Worm (Caenorhabditis elegans): ENCODE results near the gene ced-6.

The ced-6 gene

DNA sequence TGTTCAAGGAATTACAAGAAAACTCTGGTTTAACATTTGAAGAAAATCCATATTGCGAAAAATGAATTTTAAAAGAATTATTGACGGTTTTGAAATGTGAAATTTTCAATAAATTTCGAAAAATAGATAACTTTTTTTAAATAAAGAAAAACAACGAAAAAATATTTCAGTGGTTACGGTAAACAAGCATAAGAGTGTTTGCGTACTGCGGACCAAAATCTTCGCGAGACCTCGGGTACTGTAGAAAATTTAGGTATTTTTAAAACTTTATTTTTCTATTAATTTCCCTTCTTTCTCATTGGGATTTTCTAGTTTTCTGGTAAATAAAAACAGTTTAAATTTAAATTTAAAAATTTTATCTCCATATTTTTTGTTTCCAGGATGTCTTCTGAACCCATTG is 8.5 kb downstream of the ced-6 start, which contains the start of gene xnd-1:
xnd-1 (plus strand) TSS at position 381 of the 400 bp plus-strand sequence.
- TF ChIP-seq Y55F3AM.14 (GFP tag; optimal IDR thresholded peaks at IDR 0.05), result no peak
- no peak for TF ChIP-seq nhr-129 (tag; optimal IDR thresholded peaks at IDR 0.05)
- no peak for TF ChIP-seq nhr-11 (tag; optimal IDR thresholded peaks at IDR 0.05)
- TF ChIP-seq aly-2 (tag; optimal IDR thresholded peaks at IDR 0.05), result no peak
- TF ChIP-seq sma-3 (GFP tag; optimal IDR thresholded peaks at IDR 0.05), result no peak
- no peak for TF ChIP-seq nhr-12 (tag; optimal IDR thresholded peaks at IDR 0.05)
- no peak for TF ChIP-seq lin-13 (GFP tag; optimal IDR thresholded peaks at IDR 0.05)
- no peak for TF ChIP-seq ama-1 (optimal IDR thresholded peaks at IDR 0.05)
- TF ChIP-seq elt-1 (tag; optimal IDR thresholded peaks at IDR 0.05), result no peak
- TF ChIP-seq nhr-237 (tag; optimal IDR thresholded peaks at IDR 0.05), result no peak
- TF ChIP-seq sma-9 (GFP tag; optimal IDR thresholded peaks at IDR 0.05), result no peak
- no peak for TF ChIP-seq sma-9 (tag; optimal IDR thresholded peaks at IDR 0.05)
- no peak for TF ChIP-seq sem-4 (tag; optimal IDR thresholded peaks at IDR 0.05)
- no peak for TF ChIP-seq ZK546.5 (tag; optimal IDR thresholded peaks at IDR 0.05)
- no peak for TF ChIP-seq peb-1 (tag; optimal IDR thresholded peaks at IDR 0.05)
- TF ChIP-seq mbf-1 (tag; optimal IDR thresholded peaks at IDR 0.05), result no peak
- no peak for TF ChIP-seq nhr-21 (tag; optimal IDR thresholded peaks at IDR 0.05)
- TF ChIP-seq mdl-1 (tag; optimal IDR thresholded peaks at IDR 0.05), result no peak
- TF ChIP-seq R02D3.7 (tag; optimal IDR thresholded peaks at IDR 0.05), result no peak
- TF ChIP-seq zag-1 (tag; optimal IDR thresholded peaks at IDR 0.05), result no peak

DNA sequence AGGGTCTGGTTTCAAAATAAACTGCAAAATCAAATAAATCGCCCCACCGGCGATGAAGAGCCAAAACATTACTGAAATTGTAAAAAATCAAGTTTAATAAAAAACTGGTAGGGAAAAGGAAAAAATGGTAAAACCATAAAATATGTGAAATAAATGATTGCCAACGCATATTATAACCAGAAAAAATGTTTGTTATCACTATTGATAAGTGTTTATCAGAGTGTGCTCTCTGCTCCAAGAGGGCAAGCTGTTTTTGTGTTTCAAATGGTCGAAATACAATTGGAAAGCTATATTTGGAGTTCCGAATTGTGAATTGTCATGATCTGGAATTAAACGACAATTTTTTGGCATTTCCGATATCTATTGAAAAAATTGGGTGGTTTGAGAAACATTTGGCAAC is 14.7 kb downstream of the ced-6 start, which contains the start of gene C05D2.8:
C05D2.8 (minus strand) TSS at position 71 of the 400 bp plus-strand sequence.
- TF ChIP-seq sem-4 (tag; optimal IDR thresholded peaks at IDR 0.05), result no peak
- TF ChIP-seq fos-1 (tag; optimal IDR thresholded peaks at IDR 0.05), result peak; percentile 69
- TF ChIP-seq crh-2 (tag; optimal IDR thresholded peaks at IDR 0.05), result peak; percentile 6

DNA sequence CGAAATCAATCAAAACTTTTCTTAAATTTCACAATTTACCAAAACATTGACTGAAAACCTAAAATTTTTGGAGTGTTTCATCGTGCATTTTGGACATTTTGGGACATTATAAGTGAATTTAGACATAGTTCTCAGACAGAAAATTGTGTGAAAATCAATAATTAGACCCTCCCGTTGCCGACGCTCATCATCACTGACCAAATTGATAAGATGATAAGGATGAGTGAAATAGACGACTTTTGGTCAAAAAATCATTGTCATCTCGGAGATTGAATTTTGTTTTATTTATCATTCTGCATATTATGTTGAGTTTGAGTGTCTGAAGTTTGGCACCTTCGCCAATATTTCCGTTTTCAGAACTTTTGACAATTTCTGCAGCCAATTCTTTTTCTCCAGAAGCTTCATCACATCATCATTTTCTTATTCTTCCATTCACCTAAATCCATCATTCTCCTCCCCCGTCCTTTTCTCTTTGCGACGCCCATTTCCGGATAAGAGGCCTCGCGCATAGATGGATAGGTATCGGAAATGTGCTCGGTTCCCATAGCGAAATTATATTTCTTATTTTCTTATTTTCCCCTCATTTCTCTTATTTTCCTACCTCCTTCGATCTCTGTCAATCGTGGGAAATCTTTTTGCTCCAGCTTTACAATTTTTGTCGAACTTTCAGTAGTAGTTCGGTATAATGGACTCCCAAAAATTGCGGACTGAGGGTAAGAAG is 16.2 kb downstream of the ced-6 start, which contains the start of gene bas-1:
bas-1 (plus strand) TSS at position 671 of the 721 bp plus-strand sequence.
- TF ChIP-seq nhr-10 (tag; optimal IDR thresholded peaks at IDR 0.05) (no peak), fos-1 (tag; optimal IDR thresholded peaks at IDR 0.05) (peak; percentile 53), nhr-12 (tag; optimal IDR thresholded peaks at IDR 0.05) (no peak)

ce11 chrIII:5614648-5615047 is 19.1 kb downstream of the ced-6 start, which contains the start of gene basl-1:
Gene basl-1, plus strand, starts transcription at chrIII:5614948.
- TF ChIP-seq unc-55 (GFP tag; optimal IDR thresholded peaks at IDR 0.05) (no peak), lin-11 (tag; optimal IDR thresholded peaks at IDR 0.05) (no peak), R02D3.7 (tag; optimal IDR thresholded peaks at IDR 0.05) (no peak), C34F6.9 (tag; optimal IDR thresholded peaks at IDR 0.05) (no peak), crh-2 (tag; optimal IDR thresholded peaks at IDR 0.05) (no peak), mdl-1 (tag; optimal IDR thresholded peaks at IDR 0.05) (no peak)

ce11 chrIII:5615675-5616074 is 20.1 kb downstream of the ced-6 start:
- TF ChIP-seq lin-11 (tag; optimal IDR thresholded peaks at IDR 0.05), result no peak
- no peak for TF ChIP-seq lin-39 (tag; optimal IDR thresholded peaks at IDR 0.05)
- no peak for TF ChIP-seq nhr-21 (tag; optimal IDR thresholded peaks at IDR 0.05)
- no peak for TF ChIP-seq peb-1 (tag; optimal IDR thresholded peaks at IDR 0.05)
- no peak for TF ChIP-seq mdl-1 (tag; optimal IDR thresholded peaks at IDR 0.05)

ce11 chrIII:5620186-5620585 is 24.6 kb downstream of the ced-6 start:
- peak; percentile 4 for TF ChIP-seq ztf-4 (tag; optimal IDR thresholded peaks at IDR 0.05)
- no peak for TF ChIP-seq zag-1 (tag; optimal IDR thresholded peaks at IDR 0.05)

DNA sequence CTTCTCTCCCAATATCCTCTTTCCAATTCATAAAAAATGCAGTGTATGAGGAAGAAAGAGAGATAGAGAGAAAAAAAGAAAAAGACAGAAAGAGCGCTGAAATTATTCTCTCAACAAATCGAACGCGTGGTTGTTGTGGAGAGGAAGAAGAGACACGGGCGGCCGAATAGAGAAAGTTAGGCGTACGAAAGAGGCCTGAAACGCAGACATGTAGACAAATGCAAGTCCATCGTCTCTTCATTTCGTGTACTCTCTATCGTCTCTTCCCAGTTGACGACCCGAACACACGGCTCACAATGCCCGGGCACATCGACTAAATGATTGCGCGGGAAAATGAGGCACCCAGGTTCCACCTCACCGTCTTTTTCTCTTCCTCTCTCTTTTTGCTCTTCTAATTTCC is 25.7 kb downstream of the ced-6 start:
- TF ChIP-seq nhr-25 (tag; optimal IDR thresholded peaks at IDR 0.05) (peak; percentile 44), skn-1 (tag; optimal IDR thresholded peaks at IDR 0.05) (no peak), unc-62 (GFP tag; optimal IDR thresholded peaks at IDR 0.05) (no peak), aly-2 (tag; optimal IDR thresholded peaks at IDR 0.05) (no peak), lin-11 (tag; optimal IDR thresholded peaks at IDR 0.05) (peak; percentile 73), snpc-4 (tag; optimal IDR thresholded peaks at IDR 0.05) (peak; percentile 39), nhr-129 (tag; optimal IDR thresholded peaks at IDR 0.05) (peak; percentile 84), nhr-23 (tag; optimal IDR thresholded peaks at IDR 0.05) (no peak), nhr-11 (tag; optimal IDR thresholded peaks at IDR 0.05) (no peak), ztf-1 (GFP tag; conservative IDR thresholded peaks at IDR 0.05) (no peak), lsy-2 (tag; optimal IDR thresholded peaks at IDR 0.05) (peak; percentile 18 to 75), ceh-16 (tag; optimal IDR thresholded peaks at IDR 0.05) (no peak), sma-9 (GFP tag; optimal IDR thresholded peaks at IDR 0.05) (peak; percentile 82), sma-9 (tag; optimal IDR thresholded peaks at IDR 0.05) (no peak), ztf-11 (tag; optimal IDR thresholded peaks at IDR 0.05) (no peak), ztf-4 (tag; optimal IDR thresholded peaks at IDR 0.05) (peak; percentile 66), unc-55 (GFP tag; optimal IDR thresholded peaks at IDR 0.05) (peak; percentile 88), unc-39 (tag; optimal IDR thresholded peaks at IDR 0.05) (no peak), fos-1 (tag; optimal IDR thresholded peaks at IDR 0.05) (peak; percentile 80), F13H6.1 (tag; optimal IDR thresholded peaks at IDR 0.05) (peak; percentile 85), blmp-1 (tag; optimal IDR thresholded peaks at IDR 0.05; ENCODE audit: insufficient read depth) (peak; percentile 78)
